Worm (Caenorhabditis elegans) whole organism, mixed stage, embryonic: Measurements from ENCODE around the gene C01C10.2.

Source experiments
- cnd-1 ChIP-seq: fragments of 200-800 bp; sonication (Bioruptor generic); optimal IDR thresholded peaks from 2 replicates; lab custom pipeline; 2018; ENCODE audit warnings: mild to moderate bottlenecking, missing genetic modification characterization, missing compliant biosample characterization
- lin-13 ChIP-seq: fragments of 150-350 bp; optimal IDR thresholded peaks from 2 replicates; lab custom pipeline; 2014; ENCODE audit warnings: missing biosample characterization, missing genetic modification characterization
- lsy-2 ChIP-seq: fragments of 150-350 bp; optimal IDR thresholded peaks from 2 replicates; lab custom pipeline; 2014; ENCODE audit warnings: missing biosample characterization, missing genetic modification characterization
- mab-5 ChIP-seq: fragments of 150-350 bp; optimal IDR thresholded peaks from 2 replicates; lab custom pipeline; 2014; ENCODE audit warnings: missing biosample characterization, missing genetic modification characterization
- nhr-12 ChIP-seq: fragments of 150-350 bp; optimal IDR thresholded peaks from 2 replicates; lab custom pipeline; 2014; ENCODE audit warnings: missing biosample characterization, missing genetic modification characterization
- unc-39 ChIP-seq: fragments of 150-350 bp; optimal IDR thresholded peaks from 2 replicates; lab custom pipeline; 2014; ENCODE audit warnings: missing biosample characterization, missing genetic modification characterization
- unc-62 ChIP-seq: fragments of 150-350 bp; optimal IDR thresholded peaks from 2 replicates; lab custom pipeline; 2014; ENCODE audit warnings: missing biosample characterization, missing genetic modification reagents, missing genetic modification characterization

- TF ChIP-seq lsy-2 (tag; lab: Kevin White, UChicago) (no peak), nhr-12 (no peak), unc-39 (no peak), mab-5 (no peak), lin-13 (tag; lab: Kevin White, UChicago) (no peak), unc-62 (GFP tag; lab: Kevin White, UChicago) (no peak), cnd-1 (tag; lab: Kevin White, UChicago) (no peak)
These were observed 22.5 kb downstream of the C01C10.2 start, which contains the start of gene C10A4.7 for ce11 chrX:7415420-7415819.
